Worm (Caenorhabditis elegans) whole organism, L2 larva: ENCODE measurements around the gene fmil-1.

Experiments
- C34F6.9 ChIP-seq: fragments of 150-350 bp; optimal IDR thresholded peaks from 2 replicates; lab custom pipeline; 2014; ENCODE audit warnings: missing biosample characterization, missing genetic modification characterization
- F13H6.1 ChIP-seq: sonication (generic microtip); optimal IDR thresholded peaks from 2 replicates; lab custom pipeline; 2016; ENCODE audit warnings: missing genetic modification characterization, missing compliant biosample characterization
- R02D3.7 ChIP-seq: fragments of 150-350 bp; optimal IDR thresholded peaks from 2 replicates; lab custom pipeline; 2014; ENCODE audit warnings: missing biosample characterization, missing genetic modification characterization
- Y55F3AM.14 ChIP-seq: fragments of 200-800 bp; sonication (Bioruptor generic); optimal IDR thresholded peaks from 2 replicates; lab custom pipeline; 2018; ENCODE audit warnings: mild to moderate bottlenecking, missing genetic modification characterization, missing compliant biosample characterization
- ZK546.5 ChIP-seq: sonication (generic microtip); optimal IDR thresholded peaks from 2 replicates; lab custom pipeline; 2017; ENCODE audit warnings: missing biosample characterization, missing genetic modification characterization
- alr-1 ChIP-seq: fragments of 150-350 bp; optimal IDR thresholded peaks from 2 replicates; lab custom pipeline; 2014; ENCODE audit warnings: missing biosample characterization, missing genetic modification characterization
- aly-2 ChIP-seq: fragments of 150-350 bp; optimal IDR thresholded peaks from 2 replicates; lab custom pipeline; 2014; ENCODE audit warnings: missing biosample characterization, missing genetic modification characterization
- ama-1 ChIP-seq: fragments of 150-350 bp; optimal IDR thresholded peaks from 2 replicates; lab custom pipeline; 2018; ENCODE audit warnings: inconsistent platforms
- ceh-16 ChIP-seq: fragments of 150-350 bp; optimal IDR thresholded peaks from 2 replicates; lab custom pipeline; 2014; ENCODE audit warnings: missing biosample characterization, missing genetic modification characterization
- ceh-82 ChIP-seq: fragments of 150-350 bp; optimal IDR thresholded peaks from 2 replicates; lab custom pipeline; 2014; ENCODE audit warnings: missing biosample characterization, missing genetic modification characterization
- crh-2 ChIP-seq: sonication (generic microtip); optimal IDR thresholded peaks from 2 replicates; lab custom pipeline; 2017; ENCODE audit warnings: missing biosample characterization, missing genetic modification characterization
- dmd-4 ChIP-seq: sonication (generic microtip); optimal IDR thresholded peaks from 2 replicates; lab custom pipeline; 2017; ENCODE audit warnings: missing biosample characterization, missing genetic modification characterization
- elt-1 ChIP-seq: fragments of 150-350 bp; optimal IDR thresholded peaks from 2 replicates; lab custom pipeline; 2014; ENCODE audit warnings: missing biosample characterization, missing genetic modification characterization
- elt-3 ChIP-seq: sonication (generic microtip); optimal IDR thresholded peaks from 2 replicates; lab custom pipeline; 2017; ENCODE audit warnings: missing biosample characterization, missing genetic modification characterization
- fos-1 ChIP-seq: fragments of 150-350 bp; optimal IDR thresholded peaks from 2 replicates; lab custom pipeline; 2014; ENCODE audit warnings: missing biosample characterization, missing genetic modification characterization
- gmeb-1 ChIP-seq: fragments of 150-350 bp; optimal IDR thresholded peaks from 2 replicates; lab custom pipeline; 2014; ENCODE audit warnings: missing biosample characterization, missing genetic modification characterization
- lin-11 ChIP-seq: fragments of 150-350 bp; sonication (generic microtip); optimal IDR thresholded peaks from 2 replicates; lab custom pipeline; 2014; ENCODE audit warnings: missing biosample characterization, missing genetic modification characterization, inconsistent platforms, mixed read lengths
- lin-13 ChIP-seq: fragments of 150-350 bp; optimal IDR thresholded peaks from 2 replicates; lab custom pipeline; 2014; ENCODE audit warnings: missing biosample characterization, missing genetic modification reagents, missing genetic modification characterization
- lin-39 ChIP-seq: fragments of 150-350 bp; optimal IDR thresholded peaks from 2 replicates; lab custom pipeline; 2014; ENCODE audit warnings: missing biosample characterization, missing genetic modification reagents, missing genetic modification characterization
- lsy-2 ChIP-seq, 2 experiments: fragments of 150-350 bp in 1 of 2; sonication (generic microtip) in 1 of 2; optimal IDR thresholded peaks; 2 replicates each; lab custom pipeline; 2014 to 2017; ENCODE audit warnings: missing biosample characterization in 2 of 2, missing genetic modification characterization in 2 of 2
- mab-5 ChIP-seq: fragments of 150-350 bp; optimal IDR thresholded peaks from 2 replicates; lab custom pipeline; 2014; ENCODE audit warnings: missing biosample characterization, missing genetic modification characterization
- nhr-10 ChIP-seq: sonication (generic microtip); optimal IDR thresholded peaks from 2 replicates; lab custom pipeline; 2017; ENCODE audit warnings: missing biosample characterization, missing genetic modification characterization
- nhr-11 ChIP-seq: fragments of 150-350 bp; optimal IDR thresholded peaks from 2 replicates; lab custom pipeline; 2014; ENCODE audit warnings: missing biosample characterization, missing genetic modification characterization
- nhr-129 ChIP-seq: fragments of 150-350 bp; optimal IDR thresholded peaks from 2 replicates; lab custom pipeline; 2014; ENCODE audit warnings: missing biosample characterization, missing genetic modification characterization
- nhr-21 ChIP-seq: fragments of 150-350 bp; optimal IDR thresholded peaks from 2 replicates; lab custom pipeline; 2014; ENCODE audit warnings: missing biosample characterization, missing genetic modification characterization
- nhr-23 ChIP-seq: fragments of 150-350 bp; optimal IDR thresholded peaks from 2 replicates; lab custom pipeline; 2014; ENCODE audit warnings: missing biosample characterization, missing genetic modification reagents, missing genetic modification characterization
- nhr-6 ChIP-seq: fragments of 150-350 bp; optimal IDR thresholded peaks from 2 replicates; lab custom pipeline; 2014; ENCODE audit warnings: missing biosample characterization, missing genetic modification characterization
- peb-1 ChIP-seq: fragments of 150-350 bp; optimal IDR thresholded peaks from 2 replicates; lab custom pipeline; 2014; ENCODE audit warnings: missing biosample characterization, missing genetic modification characterization
- sem-4 ChIP-seq: fragments of 150-350 bp; optimal IDR thresholded peaks from 2 replicates; lab custom pipeline; 2014; ENCODE audit warnings: missing biosample characterization, missing genetic modification reagents, missing genetic modification characterization
- skn-1 ChIP-seq: sonication (generic microtip); optimal IDR thresholded peaks from 2 replicates; lab custom pipeline; 2017; ENCODE audit warnings: missing biosample characterization, missing genetic modification characterization
- sma-3 ChIP-seq: sonication (generic microtip); optimal IDR thresholded peaks from 2 replicates; lab custom pipeline; 2016; ENCODE audit warnings: missing genetic modification reagents, missing genetic modification characterization, missing compliant biosample characterization
- sma-9 ChIP-seq, 2 experiments: fragments of 150-350 bp in 1 of 2; sonication (generic microtip) in 1 of 2; optimal IDR thresholded peaks; 2 replicates each; lab custom pipeline; 2014 to 2016; ENCODE audit warnings: missing genetic modification characterization in 2 of 2, mild to moderate bottlenecking in 1 of 2, missing biosample characterization in 1 of 2, missing compliant biosample characterization in 1 of 2, missing genetic modification reagents in 1 of 2, moderate library complexity in 1 of 2
- snpc-4 ChIP-seq: fragments of 150-350 bp; optimal IDR thresholded peaks from 2 replicates; lab custom pipeline; 2014; ENCODE audit warnings: missing biosample characterization, missing genetic modification characterization
- unc-39 ChIP-seq: fragments of 150-350 bp; optimal IDR thresholded peaks from 2 replicates; lab custom pipeline; 2014; ENCODE audit warnings: missing biosample characterization, missing genetic modification characterization
- unc-55 ChIP-seq: fragments of 150-350 bp; sonication (generic microtip); optimal IDR thresholded peaks from 3 replicates; lab custom pipeline; 2014; ENCODE audit warnings: missing biosample characterization, missing genetic modification reagents, missing genetic modification characterization
- unc-62 ChIP-seq: fragments of 150-350 bp; optimal IDR thresholded peaks from 2 replicates; lab custom pipeline; 2014; ENCODE audit warnings: missing biosample characterization, missing genetic modification reagents, missing genetic modification characterization
- ztf-11 ChIP-seq: sonication (generic microtip); optimal IDR thresholded peaks from 2 replicates; lab custom pipeline; 2017; ENCODE audit warnings: missing biosample characterization, missing genetic modification characterization
- ztf-4 ChIP-seq: fragments of 150-350 bp; optimal IDR thresholded peaks from 2 replicates; lab custom pipeline; 2014; ENCODE audit warnings: missing biosample characterization, missing genetic modification characterization

fmil-1 gene

ce11 chrIV:3668603-3669002, at the start of gene fmil-1:
TSS of gene fmil-1 (minus strand) at chrIV:3668703.
- no peak for TF ChIP-seq elt-3
- TF ChIP-seq nhr-21 (tag; lab: Kevin White, UChicago) = no peak
- TF ChIP-seq mab-5 (tag; lab: Kevin White, UChicago) = no peak
- TF ChIP-seq unc-62 (GFP tag; lab: Kevin White, UChicago) = no peak
- no peak for TF ChIP-seq fos-1
- no peak for TF ChIP-seq aly-2 (tag; lab: Kevin White, UChicago)
- no peak for TF ChIP-seq skn-1 (tag; lab: Kevin White, UChicago)
- no peak for TF ChIP-seq nhr-23
- TF ChIP-seq lsy-2 (tag; optimal IDR thresholded peaks at IDR 0.05; lab: Kevin White, UChicago) = no peak
- TF ChIP-seq lin-39 = no peak
- TF ChIP-seq ceh-16 (tag; lab: Kevin White, UChicago) = no peak
- no peak for TF ChIP-seq ztf-4 (tag; lab: Kevin White, UChicago)
- no peak for TF ChIP-seq nhr-129 (tag; lab: Kevin White, UChicago)
- no peak for TF ChIP-seq R02D3.7 (tag; lab: Kevin White, UChicago)
- no peak for TF ChIP-seq lin-13 (GFP tag; lab: Kevin White, UChicago)
- no peak for TF ChIP-seq nhr-6
- no peak for TF ChIP-seq alr-1
- TF ChIP-seq lin-11 (tag; lab: Kevin White, UChicago) = no peak
- no peak for TF ChIP-seq nhr-10 (tag; lab: Kevin White, UChicago)
- TF ChIP-seq sma-3 (GFP tag; lab: Kevin White, UChicago) = no peak

- TF ChIP-seq dmd-4 (tag; lab: Kevin White, UChicago) = no peak
- no peak for TF ChIP-seq ZK546.5 (tag; lab: Kevin White, UChicago)
- no peak for TF ChIP-seq mab-5 (tag; lab: Kevin White, UChicago)
- TF ChIP-seq lin-13 (GFP tag; lab: Kevin White, UChicago) = no peak
- TF ChIP-seq peb-1 (tag; lab: Kevin White, UChicago) = no peak
- no peak for TF ChIP-seq nhr-129 (tag; lab: Kevin White, UChicago)
- TF ChIP-seq unc-39 = no peak
- no peak for TF ChIP-seq sma-3 (GFP tag; lab: Kevin White, UChicago)
- no peak for TF ChIP-seq ama-1 (lab: Kevin White, UChicago)
- no peak for TF ChIP-seq nhr-21 (tag; lab: Kevin White, UChicago)
- TF ChIP-seq F13H6.1 (tag; lab: Kevin White, UChicago) = no peak
- TF ChIP-seq nhr-23 = no peak
- TF ChIP-seq ztf-11 (tag; lab: Kevin White, UChicago) = no peak
Measured at ce11 chrIV:3710737-3711136, 42.2 kb upstream of the fmil-1 start.

- TF ChIP-seq ceh-82 (tag; lab: Kevin White, UChicago) (no peak), aly-2 (tag; lab: Kevin White, UChicago) (no peak), nhr-10 (tag; lab: Kevin White, UChicago) (no peak)
Measured at ce11 chrIV:3709200-3709599, 40.7 kb upstream of the fmil-1 start, which contains the start of gene Y37E11AL.1. TSS of gene Y37E11AL.1 (plus strand) at chrIV:3709500.

DNA sequence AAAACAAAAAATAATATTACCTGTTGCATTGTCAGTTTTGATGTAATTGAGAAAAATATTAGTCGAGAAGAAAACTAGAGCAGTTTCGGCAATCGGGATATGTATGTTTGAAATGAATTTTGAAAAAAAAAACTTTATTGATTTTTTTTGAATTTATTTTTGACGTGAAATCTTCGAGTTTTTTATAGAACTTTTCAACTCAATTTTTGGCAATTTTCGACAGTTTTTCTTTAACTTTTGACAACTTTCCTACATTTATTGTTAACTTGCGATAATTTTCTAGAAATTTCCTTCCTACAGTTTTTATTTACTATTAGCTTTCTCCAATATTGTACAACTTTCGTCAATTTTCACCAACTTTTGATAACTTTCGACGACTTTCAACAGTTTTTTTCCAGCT, 33.4 kb upstream of the fmil-1 start, which contains the start of gene Y37E11AL.12:
Gene Y37E11AL.12, minus strand, starts transcription at position 101 of the 400 bp plus-strand sequence.
- TF ChIP-seq sem-4 (tag; lab: Kevin White, UChicago) = no peak
- no peak for TF ChIP-seq skn-1 (tag; lab: Kevin White, UChicago)
- no peak for TF ChIP-seq elt-1 (tag; lab: Kevin White, UChicago)
- TF ChIP-seq R02D3.7 (tag; lab: Kevin White, UChicago) = no peak
- TF ChIP-seq nhr-11 (tag; lab: Kevin White, UChicago) = no peak
- TF ChIP-seq snpc-4 (tag; lab: Kevin White, UChicago) = no peak

DNA sequence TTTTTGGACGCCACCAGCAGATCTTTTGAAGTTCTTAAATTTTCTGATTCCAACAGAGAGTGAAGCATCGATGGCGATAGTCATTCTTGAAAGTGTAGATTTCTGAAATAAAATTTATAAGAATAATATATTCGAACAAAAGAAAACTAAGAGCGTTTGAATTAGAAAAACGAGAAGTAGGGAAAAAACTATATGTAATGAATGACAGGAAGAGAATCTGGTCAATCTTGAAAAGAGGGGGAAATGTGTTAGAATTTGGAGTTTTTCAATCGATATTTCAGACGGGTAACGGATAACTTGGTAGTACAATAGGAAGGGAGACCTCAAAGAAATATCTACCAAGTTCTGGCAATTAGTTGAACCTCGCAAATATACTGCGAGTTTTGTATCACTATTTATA, 32.1 kb upstream of the fmil-1 start, which contains the start of gene Y37E11AL.9:
Gene Y37E11AL.9, minus strand, starts transcription at position 101 of the 400 bp plus-strand sequence.
- no peak for TF ChIP-seq snpc-4 (tag; lab: Kevin White, UChicago)
- no peak for TF ChIP-seq unc-39
- TF ChIP-seq ceh-16 (tag; lab: Kevin White, UChicago) = no peak
- TF ChIP-seq elt-3 = no peak
- TF ChIP-seq ama-1 (lab: Kevin White, UChicago) = no peak

DNA sequence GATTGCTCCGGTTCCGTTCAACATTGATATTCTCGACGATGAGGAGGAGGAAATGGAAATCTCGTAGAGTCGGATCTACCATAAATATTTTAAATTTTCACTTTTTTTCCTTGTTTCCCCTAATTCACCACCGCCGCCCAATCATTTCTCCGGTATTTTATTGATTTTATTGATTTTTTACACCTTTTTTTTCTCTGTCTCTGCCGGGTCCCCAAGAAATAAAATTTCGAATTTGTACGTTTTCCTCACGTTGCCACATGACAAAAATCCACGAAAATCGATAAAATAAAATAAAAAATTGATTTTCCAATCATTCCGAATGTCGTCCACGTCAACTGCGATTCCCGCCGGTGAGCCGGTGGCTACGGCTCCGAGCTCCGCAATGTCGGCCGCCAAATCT, 29.7 kb upstream of the fmil-1 start, which contains the start of gene Y37E11AL.2:
Gene Y37E11AL.2, plus strand, starts transcription at position 301 of the 400 bp plus-strand sequence.
- no peak for TF ChIP-seq nhr-6
- TF ChIP-seq R02D3.7 (tag; lab: Kevin White, UChicago) = no peak
- TF ChIP-seq alr-1 = no peak
- TF ChIP-seq peb-1 (tag; lab: Kevin White, UChicago) = no peak
- TF ChIP-seq C34F6.9 = no peak
- TF ChIP-seq unc-55 (GFP tag; lab: Kevin White, UChicago) = no peak
- TF ChIP-seq nhr-10 (tag; lab: Kevin White, UChicago) = no peak
- no peak for TF ChIP-seq mab-5 (tag; lab: Kevin White, UChicago)
- no peak for TF ChIP-seq sma-9 (GFP tag; optimal IDR thresholded peaks at IDR 0.05; lab: Kevin White, UChicago)
- no peak for TF ChIP-seq sma-9 (tag; optimal IDR thresholded peaks at IDR 0.05; lab: Kevin White, UChicago)
- no peak for TF ChIP-seq unc-62 (GFP tag; lab: Kevin White, UChicago)
- TF ChIP-seq nhr-21 (tag; lab: Kevin White, UChicago) = no peak
- TF ChIP-seq nhr-129 (tag; lab: Kevin White, UChicago) = no peak
- TF ChIP-seq fos-1 = no peak
- TF ChIP-seq elt-1 (tag; lab: Kevin White, UChicago) = no peak
- TF ChIP-seq crh-2 (tag; lab: Kevin White, UChicago) = no peak
- no peak for TF ChIP-seq Y55F3AM.14 (GFP tag; lab: Kevin White, UChicago)
- TF ChIP-seq gmeb-1 (tag; lab: Kevin White, UChicago) = no peak
- TF ChIP-seq ceh-16 (tag; lab: Kevin White, UChicago) = no peak
- no peak for TF ChIP-seq ama-1 (lab: Kevin White, UChicago)
